Worm (Caenorhabditis elegans): ENCODE results near the gene F08F3.10.

Gene F08F3.10

DNA sequence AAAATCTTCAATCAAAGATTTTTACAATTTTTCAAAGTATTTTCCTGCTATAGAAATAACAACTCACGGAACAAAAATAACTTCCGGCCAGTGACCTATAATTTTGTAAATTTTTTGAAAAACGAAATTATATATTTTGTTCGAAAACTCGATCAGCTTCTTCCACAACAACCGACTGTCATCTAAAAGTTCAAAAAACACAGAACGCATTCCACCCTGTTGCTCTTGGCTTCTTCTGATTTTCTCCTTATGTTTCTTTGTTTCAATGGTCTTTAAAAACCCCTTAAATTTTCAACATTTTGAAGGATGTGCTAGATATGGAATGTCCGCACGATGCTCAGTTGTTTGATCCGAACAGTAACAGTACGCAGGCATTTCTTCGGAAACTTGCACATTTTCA, 8.1 kb upstream of the F08F3.10 start, which contains the start of gene dmsr-7:
Gene dmsr-7 (plus strand): TSS at position 301 of the 400 bp plus-strand sequence.
- TF ChIP-seq ceh-16 (tag; optimal IDR thresholded peaks at IDR 0.05) (no peak), zag-1 (tag; optimal IDR thresholded peaks at IDR 0.05) (no peak)

DNA sequence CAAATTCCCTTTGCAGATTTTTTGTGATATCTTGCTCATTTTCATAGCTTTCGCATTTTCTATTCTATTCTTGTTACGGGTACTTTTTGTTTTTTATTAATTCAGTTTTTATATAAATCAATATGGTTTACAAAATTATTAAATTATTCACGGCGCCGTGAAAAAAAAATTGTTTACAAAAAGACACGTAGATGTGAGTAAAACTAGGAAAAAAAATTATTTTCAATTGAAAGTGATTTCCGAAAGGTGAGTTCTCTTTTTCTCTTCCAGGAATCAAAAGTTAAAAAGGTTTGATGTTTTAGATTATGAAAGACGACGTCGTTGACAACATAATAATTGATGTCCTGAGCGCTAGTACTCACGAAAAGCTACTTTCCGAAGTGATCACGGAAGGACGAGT, 4.9 kb upstream of the F08F3.10 start, which contains the start of gene C25A6.1:
Gene C25A6.1 (plus strand): TSS at position 301 of the 400 bp plus-strand sequence.
- TF ChIP-seq lin-15B (tag; optimal IDR thresholded peaks at IDR 0.05) = no peak
- no peak for TF ChIP-seq nhr-11 (tag; optimal IDR thresholded peaks at IDR 0.05)
- no peak for TF ChIP-seq tbx-2 (tag; optimal IDR thresholded peaks at IDR 0.05)
- TF ChIP-seq mdl-1 (tag; optimal IDR thresholded peaks at IDR 0.05) = no peak
- no peak for TF ChIP-seq ztf-4 (tag; optimal IDR thresholded peaks at IDR 0.05)
- TF ChIP-seq sea-2 (GFP tag; optimal IDR thresholded peaks at IDR 0.05) = no peak
- TF ChIP-seq nhr-23 (tag; optimal IDR thresholded peaks at IDR 0.05) = no peak
- no peak for TF ChIP-seq ama-1 (optimal IDR thresholded peaks at IDR 0.05)

DNA sequence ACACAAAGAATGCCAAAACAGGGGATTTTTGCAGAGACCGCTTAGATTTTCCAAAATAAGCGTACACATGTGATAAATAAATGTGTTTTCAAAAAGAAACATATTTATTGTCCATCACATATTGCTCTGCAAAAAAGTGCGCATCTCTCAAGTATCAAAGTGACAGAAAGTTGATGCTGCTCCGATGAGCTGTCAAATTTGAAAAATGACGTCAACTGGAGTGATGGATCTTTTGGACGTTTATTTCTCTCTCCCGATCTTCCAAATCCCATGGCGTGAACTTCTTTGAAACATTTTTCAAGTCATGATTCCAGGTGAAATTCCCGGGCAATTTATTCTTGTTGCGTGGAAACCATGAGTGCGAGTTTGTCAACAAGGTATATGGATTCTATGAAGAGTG, 4.2 kb upstream of the F08F3.10 start:
- TF ChIP-seq R02D3.7 (tag; optimal IDR thresholded peaks at IDR 0.05) = no peak
- no peak for TF ChIP-seq nhr-43 (tag; optimal IDR thresholded peaks at IDR 0.05; ENCODE audit: poor library complexity, severe bottlenecking)
- TF ChIP-seq unc-62 (GFP tag; optimal IDR thresholded peaks at IDR 0.05) = peak; percentile 78
- TF ChIP-seq lin-39 (tag; optimal IDR thresholded peaks at IDR 0.05) = peak; percentile 1
- no peak for TF ChIP-seq sea-2 (GFP tag; optimal IDR thresholded peaks at IDR 0.05)
- TF ChIP-seq elt-2 (tag; optimal IDR thresholded peaks at IDR 0.05) = no peak
- no peak for TF ChIP-seq jun-1 (tag; optimal IDR thresholded peaks at IDR 0.05)

- TF ChIP-seq hmg-11 (tag; optimal IDR thresholded peaks at IDR 0.05) = no peak
- no peak for TF ChIP-seq lin-39 (tag; optimal IDR thresholded peaks at IDR 0.05)
- TF ChIP-seq fos-1 (tag; optimal IDR thresholded peaks at IDR 0.05) = no peak
- TF ChIP-seq tbx-2 (tag; optimal IDR thresholded peaks at IDR 0.05) = no peak
- peak; percentile 83 for TF ChIP-seq nhr-43 (tag; optimal IDR thresholded peaks at IDR 0.05; ENCODE audit: poor library complexity, severe bottlenecking)
- TF ChIP-seq fkh-2 (tag; optimal IDR thresholded peaks at IDR 0.05) = no peak
- peak; percentile 50 for TF ChIP-seq nhr-25 (tag; optimal IDR thresholded peaks at IDR 0.05)
- TF ChIP-seq lsy-12 (tag; optimal IDR thresholded peaks at IDR 0.05) = peak; percentile 52
- TF ChIP-seq elt-3 (tag; optimal IDR thresholded peaks at IDR 0.05) = peak in 1 of 3 experiments; percentile 23
- no peak for TF ChIP-seq pqm-1 (tag; optimal IDR thresholded peaks at IDR 0.05)
- no peak for TF ChIP-seq ceh-9 (tag; optimal IDR thresholded peaks at IDR 0.05)
- no peak for TF ChIP-seq snpc-4 (tag; optimal IDR thresholded peaks at IDR 0.05)
- peak; percentile 12 for TF ChIP-seq mdl-1 (tag; optimal IDR thresholded peaks at IDR 0.05)
- TF ChIP-seq nhr-28 (tag; optimal IDR thresholded peaks at IDR 0.05) = no peak
- no peak for TF ChIP-seq R02D3.7 (tag; optimal IDR thresholded peaks at IDR 0.05)
- peak; percentile 38 for TF ChIP-seq nhr-23 (tag; optimal IDR thresholded peaks at IDR 0.05)
- no peak for TF ChIP-seq zag-1 (tag; optimal IDR thresholded peaks at IDR 0.05)
- TF ChIP-seq nhr-76 (tag; optimal IDR thresholded peaks at IDR 0.05) = no peak
- no peak for TF ChIP-seq pha-4 (tag; optimal IDR thresholded peaks at IDR 0.05)
- no peak for TF ChIP-seq daf-12 (tag; optimal IDR thresholded peaks at IDR 0.05)
- TF ChIP-seq nhr-77 (tag; optimal IDR thresholded peaks at IDR 0.05) = no peak
- TF ChIP-seq elt-1 (tag; optimal IDR thresholded peaks at IDR 0.05) = no peak
- no peak for TF ChIP-seq unc-62 (GFP tag; optimal IDR thresholded peaks at IDR 0.05)
Measured at ce11 chrV:5410679-5411078, 2.5 kb upstream of the F08F3.10 start, which contains the start of gene F08F3.4. F08F3.4 (plus strand) TSS chrV:5410955.

ce11 chrV:5419915-5420314, 6.8 kb downstream of the F08F3.10 start, which contains the start of gene F08F3.6:
F08F3.6 (minus strand) TSS chrV:5420067.
- TF ChIP-seq nhr-12 (tag; optimal IDR thresholded peaks at IDR 0.05) = no peak
- no peak for TF ChIP-seq nhr-25 (tag; optimal IDR thresholded peaks at IDR 0.05)
- no peak for TF ChIP-seq ZK546.5 (tag; optimal IDR thresholded peaks at IDR 0.05)
- no peak for TF ChIP-seq nhr-237 (tag; optimal IDR thresholded peaks at IDR 0.05)
- TF ChIP-seq nhr-11 (tag; optimal IDR thresholded peaks at IDR 0.05) = no peak
- no peak for TF ChIP-seq ztf-4 (tag; optimal IDR thresholded peaks at IDR 0.05)
- TF ChIP-seq ceh-9 (tag; optimal IDR thresholded peaks at IDR 0.05) = no peak
- TF ChIP-seq nhr-77 (tag; optimal IDR thresholded peaks at IDR 0.05) = no peak
